Worm (Caenorhabditis elegans): ENCODE measurements around the gene fbxb-105.

- TF ChIP-seq hmg-1.1 (GFP tag; IDR thresholded peaks at IDR 0.05) (peak; percentile 55; the same call in 1 of the 2 replicates), mdl-1 (tag; optimal IDR thresholded peaks at IDR 0.05) (peak in 1 of 2 experiments; percentile 14), mes-2 (tag; optimal IDR thresholded peaks at IDR 0.05; ENCODE audit: poor library complexity, severe bottlenecking) (no peak), ama-1 (optimal IDR thresholded peaks at IDR 0.05) (no peak), skn-1 (tag; optimal IDR thresholded peaks at IDR 0.05) (no peak)
Measured at ce11 chrII:2747956-2748621, 22.6 kb downstream of the fbxb-105 start.
